Worm (Caenorhabditis elegans): Measurements from ENCODE around the gene dgtr-1.

dgtr-1 gene

ce11 chrV:6496611-6497158 lies at the start of gene dgtr-1 (continued):
- TF ChIP-seq ets-4 (GFP tag; optimal IDR thresholded peaks at IDR 0.05) = no peak
- peak; percentile 78 for TF ChIP-seq xnd-1 (tag; optimal IDR thresholded peaks at IDR 0.05)
- no peak for TF ChIP-seq tbp1 (GFP tag; optimal IDR thresholded peaks at IDR 0.05)
- no peak for TF ChIP-seq Y67H2A.10 (GFP tag; conservative IDR thresholded peaks at IDR 0.05)
- TF ChIP-seq attf-6 (GFP tag; IDR thresholded peaks at IDR 0.05) = no peak
- peak; percentile 97 for TF ChIP-seq lsl-1 (GFP tag; optimal IDR thresholded peaks at IDR 0.05)
- no peak for TF ChIP-seq sea-2 (GFP tag; IDR thresholded peaks at IDR 0.05)
- TF ChIP-seq him-1 (tag; optimal IDR thresholded peaks at IDR 0.05) = peak; percentile 18
- TF ChIP-seq madf-10 (tag; optimal IDR thresholded peaks at IDR 0.05) = no peak
- no peak for TF ChIP-seq attf-5 (GFP tag; optimal IDR thresholded peaks at IDR 0.05)
- no peak for TF ChIP-seq nhr-120 (GFP tag; IDR thresholded peaks at IDR 0.05)
- TF ChIP-seq sdz-38 (tag; optimal IDR thresholded peaks at IDR 0.05) = no peak
- no peak for TF ChIP-seq Y95B8A.8 (GFP tag; IDR thresholded peaks at IDR 0.05)

ce11 chrV:6448356-6448755 lies 48.6 kb upstream of the dgtr-1 start, which contains the start of gene fbxa-196:
Gene fbxa-196, plus strand, starts transcription at chrV:6448656.
- TF ChIP-seq nhr-90 (tag; optimal IDR thresholded peaks at IDR 0.05) = no peak
- no peak for TF ChIP-seq nhr-120 (GFP tag; IDR thresholded peaks at IDR 0.05)
- no peak for TF ChIP-seq attf-6 (GFP tag; IDR thresholded peaks at IDR 0.05)
- no peak for TF ChIP-seq zim-3 (tag; optimal IDR thresholded peaks at IDR 0.05)
- no peak for TF ChIP-seq F52B5.7 (tag; optimal IDR thresholded peaks at IDR 0.05)

ce11 chrV:6450129-6451011 lies 46.5 kb upstream of the dgtr-1 start, which contains the start of gene acl-8:
Gene acl-8, plus strand, starts transcription at chrV:6450870.
- TF ChIP-seq dox-1 (GFP tag; IDR thresholded peaks at IDR 0.05) (0 out of 2 replicates have a peak, but pooled peaks have one; percentile 30), attf-6 (GFP tag; IDR thresholded peaks at IDR 0.05) (no peak), lin-54 (GFP tag; optimal IDR thresholded peaks at IDR 0.05) (no peak), hmg-1.2 (GFP tag; IDR thresholded peaks at IDR 0.05) (peak; percentile 68; the same call in 1 of the 2 replicates), rpc-1 (optimal IDR thresholded peaks at IDR 0.05) (no peak), rpc-1 (tag; optimal IDR thresholded peaks at IDR 0.05) (no peak), lsy-27 (tag; optimal IDR thresholded peaks at IDR 0.05; ENCODE audit: borderline replicate concordance, insufficient read depth) (no peak), F33H1.4 (GFP tag; IDR thresholded peaks at IDR 0.05) (peak; percentile 62), athp-1 (tag; optimal IDR thresholded peaks at IDR 0.05) (no peak), bed-1 (GFP tag; IDR thresholded peaks at IDR 0.05) (no peak), pbrm-1 (GFP tag; IDR thresholded peaks at IDR 0.05) (no peak), lsl-1 (GFP tag; optimal IDR thresholded peaks at IDR 0.05) (peak; percentile 67), lin-26 (GFP tag; IDR thresholded peaks at IDR 0.05) (no peak), madf-6 (GFP tag; IDR thresholded peaks at IDR 0.05) (peak; percentile 39; the same call in 1 of the 2 replicates), fkh-3 (tag; optimal IDR thresholded peaks at IDR 0.05) (no peak), nhr-80 (tag; optimal IDR thresholded peaks at IDR 0.05) (peak; percentile 82)

ce11 chrV:6453122-6453521 lies 43.8 kb upstream of the dgtr-1 start, which contains the start of gene acl-9:
Gene acl-9, plus strand, starts transcription at chrV:6453226.
- TF ChIP-seq lin-26 (GFP tag; IDR thresholded peaks at IDR 0.05) (no peak), F57A8.1 (GFP tag; optimal IDR thresholded peaks at IDR 0.05) (no peak), ets-4 (GFP tag; optimal IDR thresholded peaks at IDR 0.05) (no peak), repo-1 (tag; optimal IDR thresholded peaks at IDR 0.05) (no peak), madf-6 (GFP tag; IDR thresholded peaks at IDR 0.05) (peak; percentile 53), ekl-4 (GFP tag; IDR thresholded peaks at IDR 0.05) (0 out of 2 replicates have a peak, but pooled peaks have one; percentile 11), rcor-1 (GFP tag; IDR thresholded peaks at IDR 0.05) (0 out of 2 replicates have a peak, but pooled peaks have one; percentile 7), F55B11.4 (tag; optimal IDR thresholded peaks at IDR 0.05; ENCODE audit: borderline replicate concordance, insufficient read depth) (no peak), B0336.3 (GFP tag; IDR thresholded peaks at IDR 0.05) (peak; percentile 35; the same call in 1 of the 2 replicates), ztf-22 (GFP tag; optimal IDR thresholded peaks at IDR 0.05) (no peak), ztf-6 (GFP tag; IDR thresholded peaks at IDR 0.05) (no peak), nhr-90 (tag; optimal IDR thresholded peaks at IDR 0.05) (no peak), let-526 (GFP tag; IDR thresholded peaks at IDR 0.05) (no peak), ceh-79 (tag; optimal IDR thresholded peaks at IDR 0.05) (peak; percentile 25), nfya-2 (GFP tag; IDR thresholded peaks at IDR 0.05) (no peak)
